Fruit fly (Drosophila melanogaster) whole organism, embryonic: ENCODE measurements around the gene CG42585.

Experiments
- B-H2 ChIP-seq: fragments of 200-800 bp; sonication (Bioruptor generic); optimal IDR thresholded peaks from 2 replicates; lab custom pipeline; 2018; ENCODE audit warnings: missing biosample characterization, mild to moderate bottlenecking, missing genetic modification characterization
- Bgb ChIP-seq: fragments of 200-800 bp; sonication (Bioruptor generic); IDR thresholded peaks from 2 replicates; pipeline ENCODE4 v1.3.6; 2022; ENCODE audit warnings: missing biosample characterization, missing genetic modification characterization; ENCODE audit not compliant: partially characterized antibody
- CG1024 ChIP-seq: fragments of 200-800 bp; sonication (Bioruptor generic); IDR thresholded peaks from 2 replicates; pipeline ENCODE4 v1.3.6; 2022; ENCODE audit warnings: missing biosample characterization, missing genetic modification characterization
- CG11085 ChIP-seq: fragments of 200-800 bp; sonication (Bioruptor generic); IDR thresholded peaks from 2 replicates; pipeline ENCODE4 v1.3.6; 2022; ENCODE audit warnings: missing biosample characterization, missing genetic modification characterization
- CG12104 ChIP-seq: fragments of 200-800 bp; sonication (Bioruptor generic); optimal IDR thresholded peaks from 3 replicates; lab custom pipeline; 2016; ENCODE audit warnings: missing biosample characterization, missing genetic modification characterization
- CG12391 ChIP-seq: fragments of 200-800 bp; sonication (Bioruptor generic); optimal IDR thresholded peaks from 3 replicates; lab custom pipeline; 2018; ENCODE audit warnings: missing biosample characterization, mild to moderate bottlenecking, missing genetic modification characterization, moderate library complexity
- CG12744 ChIP-seq: fragments of 200-800 bp; sonication (Bioruptor generic); optimal IDR thresholded peaks from 2 replicates; lab custom pipeline; 2016; ENCODE audit warnings: missing biosample characterization, missing genetic modification characterization
- CG13894 ChIP-seq: fragments of 200-800 bp; sonication (Bioruptor generic); optimal IDR thresholded peaks from 3 replicates; lab custom pipeline; 2018; ENCODE audit warnings: missing biosample characterization, mild to moderate bottlenecking, missing genetic modification characterization, moderate library complexity
- CG15479 ChIP-seq: fragments of 200-800 bp; sonication (Bioruptor generic); optimal IDR thresholded peaks from 3 replicates; lab custom pipeline; 2019; ENCODE audit warnings: missing biosample characterization, mild to moderate bottlenecking, missing genetic modification characterization, moderate library complexity
- CG17361 ChIP-seq: fragments of 200-800 bp; sonication (Bioruptor generic); IDR thresholded peaks from 3 replicates; pipeline ENCODE4 v1.3.6; 2022; ENCODE audit warnings: missing biosample characterization, missing genetic modification characterization
- CG17612 ChIP-seq: fragments of 200-800 bp; sonication (Bioruptor generic); IDR thresholded peaks from 2 replicates; pipeline ENCODE4 v1.3.6; 2022; ENCODE audit warnings: missing biosample characterization, missing genetic modification characterization
- CG2129 ChIP-seq: fragments of 200-800 bp; sonication (Bioruptor generic); IDR thresholded peaks from 2 replicates; pipeline ENCODE4 v1.3.6; 2022; ENCODE audit warnings: missing biosample characterization, missing genetic modification characterization; ENCODE audit not compliant: partially characterized antibody
- CG2889 ChIP-seq: fragments of 200-800 bp; sonication (Bioruptor generic); IDR thresholded peaks from 3 replicates; pipeline ENCODE4 v1.3.6; 2022; ENCODE audit warnings: missing biosample characterization, missing genetic modification characterization
- CG4617 ChIP-seq: fragments of 200-800 bp; sonication (Bioruptor generic); optimal IDR thresholded peaks from 3 replicates; lab custom pipeline; 2016; ENCODE audit warnings: missing biosample characterization, missing genetic modification characterization, borderline replicate concordance
- CG4854 ChIP-seq: fragments of 200-800 bp; sonication (Bioruptor generic); optimal IDR thresholded peaks from 2 replicates; lab custom pipeline; 2016; ENCODE audit warnings: missing biosample characterization, missing genetic modification characterization, inconsistent platforms
- CG5245 ChIP-seq: fragments of 200-800 bp; sonication (Bioruptor generic); optimal IDR thresholded peaks from 3 replicates; lab custom pipeline; 2016; ENCODE audit warnings: missing biosample characterization, missing genetic modification characterization
- CG6683 ChIP-seq: fragments of 200-800 bp; sonication (Bioruptor generic); optimal IDR thresholded peaks from 2 replicates; lab custom pipeline; 2017; ENCODE audit warnings: missing biosample characterization, mild to moderate bottlenecking, missing genetic modification characterization, missing genetic modification reagents
- CG6765 ChIP-seq: fragments of 200-800 bp; sonication (Bioruptor generic); optimal IDR thresholded peaks from 3 replicates; lab custom pipeline; 2017; ENCODE audit warnings: missing biosample characterization, mild to moderate bottlenecking, missing genetic modification characterization
- CG7372 ChIP-seq: fragments of 200-800 bp; sonication (Bioruptor generic); IDR thresholded peaks from 2 replicates; pipeline ENCODE4 v1.3.6; 2022; ENCODE audit warnings: missing biosample characterization, missing genetic modification characterization
- CG7839 ChIP-seq: fragments of 200-800 bp; sonication (Bioruptor generic); optimal IDR thresholded peaks from 3 replicates; lab custom pipeline; 2018; ENCODE audit warnings: missing biosample characterization, mild to moderate bottlenecking, missing genetic modification characterization, moderate library complexity
- CG8924 ChIP-seq: fragments of 200-800 bp; optimal IDR thresholded peaks from 3 replicates; lab custom pipeline; 2019; ENCODE audit warnings: missing biosample characterization, mild to moderate bottlenecking, missing genetic modification characterization, moderate library complexity
- Chrac-16 ChIP-seq: fragments of 200-800 bp; sonication (Bioruptor generic); optimal IDR thresholded peaks from 3 replicates; lab custom pipeline; 2016; ENCODE audit warnings: missing biosample characterization, missing genetic modification characterization
- CkIIα-i1 ChIP-seq: fragments of 200-800 bp; sonication (Bioruptor generic); IDR thresholded peaks from 2 replicates; pipeline ENCODE4 v1.3.6; 2022; ENCODE audit warnings: missing biosample characterization, missing genetic modification characterization
- D19A ChIP-seq: fragments of 200-800 bp; optimal IDR thresholded peaks from 3 replicates; lab custom pipeline; 2019; ENCODE audit warnings: missing biosample characterization, mild to moderate bottlenecking, missing genetic modification characterization, moderate library complexity
- Doc2 ChIP-seq: fragments of 200-800 bp; sonication (Bioruptor generic); IDR thresholded peaks from 2 replicates; pipeline ENCODE4 v1.3.6; 2022; ENCODE audit warnings: missing biosample characterization, missing genetic modification characterization
- E2f1 ChIP-seq: fragments of 200-800 bp; sonication (Bioruptor generic); IDR thresholded peaks from 2 replicates; pipeline ENCODE4 v1.3.6; 2022; ENCODE audit warnings: missing biosample characterization, missing genetic modification characterization
- H15 ChIP-seq: fragments of 200-800 bp; sonication (Bioruptor generic); IDR thresholded peaks from 3 replicates; pipeline ENCODE4 v1.3.6; 2022; ENCODE audit warnings: missing biosample characterization, missing genetic modification characterization
- HmgD ChIP-seq: fragments of 200-800 bp; sonication (Bioruptor generic); optimal IDR thresholded peaks from 3 replicates; lab custom pipeline; 2016; ENCODE audit warnings: missing biosample characterization, missing genetic modification characterization
- MTF-1 ChIP-seq: fragments of 200-800 bp; sonication (Bioruptor generic); optimal IDR thresholded peaks from 2 replicates; lab custom pipeline; 2018; ENCODE audit warnings: missing biosample characterization, mild to moderate bottlenecking, missing genetic modification characterization, borderline replicate concordance
- Mes4 ChIP-seq: fragments of 200-800 bp; sonication (Bioruptor generic); optimal IDR thresholded peaks from 2 replicates; lab custom pipeline; 2016; ENCODE audit warnings: missing biosample characterization, missing genetic modification characterization
- Side ChIP-seq: fragments of 200-800 bp; sonication (Bioruptor generic); optimal IDR thresholded peaks from 2 replicates; lab custom pipeline; 2016; ENCODE audit warnings: missing biosample characterization, missing genetic modification characterization
- Taf1 ChIP-seq: fragments of 200-800 bp; sonication (Bioruptor generic); IDR thresholded peaks from 2 replicates; pipeline ENCODE4 v1.3.6; 2022; ENCODE audit warnings: missing biosample characterization, missing genetic modification characterization
- Tbp ChIP-seq: fragments of >200 bp; optimal IDR thresholded peaks from 2 replicates; lab custom pipeline; 2018; ENCODE audit warnings: missing biosample characterization, missing genetic modification characterization
- Xrp1 ChIP-seq: fragments of 200-800 bp; sonication (Bioruptor generic); IDR thresholded peaks from 2 replicates; pipeline ENCODE4 v1.3.6; 2022; ENCODE audit warnings: missing biosample characterization, missing genetic modification characterization
- abd-A ChIP-seq: fragments of 200-800 bp; sonication (Bioruptor generic); optimal IDR thresholded peaks from 3 replicates; lab custom pipeline; 2019; ENCODE audit warnings: missing biosample characterization, mild to moderate bottlenecking, missing genetic modification characterization, moderate library complexity
- bowl ChIP-seq: fragments of 200-800 bp; sonication (Bioruptor generic); IDR thresholded peaks from 2 replicates; pipeline ENCODE4 v1.3.6; 2022; ENCODE audit warnings: missing biosample characterization, missing genetic modification characterization
- chm ChIP-seq: fragments of 200-800 bp; sonication (Bioruptor generic); IDR thresholded peaks from 2 replicates; pipeline ENCODE4 v1.3.6; 2022; ENCODE audit warnings: missing biosample characterization, missing genetic modification characterization
- dpn ChIP-seq, 2 experiments: fragments of 200-800 bp; sonication (Bioruptor generic); optimal IDR thresholded peaks; 3 replicates each; lab custom pipeline; 2016; ENCODE audit warnings: missing biosample characterization in 2 of 2, missing genetic modification characterization in 2 of 2
- ftz-f1 ChIP-seq: fragments of 200-800 bp; sonication (Bioruptor generic); optimal IDR thresholded peaks from 2 replicates; lab custom pipeline; 2016; ENCODE audit warnings: missing biosample characterization, missing genetic modification characterization
- hth ChIP-seq: fragments of >200 bp; optimal IDR thresholded peaks from 2 replicates; lab custom pipeline; 2017; ENCODE audit warnings: inconsistent platforms
- jumu ChIP-seq: fragments of 200-800 bp; sonication (Bioruptor generic); optimal IDR thresholded peaks from 3 replicates; lab custom pipeline; 2016; ENCODE audit warnings: missing biosample characterization, missing genetic modification characterization
- knrl ChIP-seq: fragments of 200-800 bp; sonication (Bioruptor generic); IDR thresholded peaks from 3 replicates; pipeline ENCODE4 v1.3.6; 2022; ENCODE audit warnings: missing biosample characterization, missing genetic modification characterization; ENCODE audit not compliant: partially characterized antibody
- lilli ChIP-seq: fragments of 200-800 bp; sonication (Bioruptor generic); optimal IDR thresholded peaks from 3 replicates; lab custom pipeline; 2016; ENCODE audit warnings: missing biosample characterization, missing genetic modification characterization
- nom ChIP-seq: fragments of 200-800 bp; sonication (Bioruptor generic); optimal IDR thresholded peaks from 2 replicates; lab custom pipeline; 2017; ENCODE audit warnings: missing biosample characterization, missing genetic modification characterization, mild to moderate bottlenecking, moderate library complexity, missing genetic modification reagents
- schlank ChIP-seq: fragments of 200-800 bp; sonication (Bioruptor generic); optimal IDR thresholded peaks from 2 replicates; lab custom pipeline; 2018; ENCODE audit warnings: missing biosample characterization, mild to moderate bottlenecking, missing genetic modification characterization
- seq ChIP-seq: fragments of 200-800 bp; sonication (Bioruptor generic); IDR thresholded peaks from 2 replicates; pipeline ENCODE4 v1.3.6; 2022; ENCODE audit warnings: missing biosample characterization, missing genetic modification characterization
- so ChIP-seq: fragments of 200-800 bp; sonication (Bioruptor generic); IDR thresholded peaks from 3 replicates; pipeline ENCODE4 v1.3.6; 2022; ENCODE audit warnings: missing biosample characterization, missing genetic modification characterization
- tgo ChIP-seq: fragments of 200-800 bp; sonication (Bioruptor generic); IDR thresholded peaks from 3 replicates; pipeline ENCODE4 v1.3.6; 2022; ENCODE audit warnings: missing biosample characterization, missing genetic modification characterization
- tll ChIP-seq, 2 experiments: fragments of 200-800 bp in 1 of 2; fragments of >200 bp in 1 of 2; sonication (Bioruptor generic) in 1 of 2; optimal IDR thresholded peaks; 2 replicates each; lab custom pipeline; 2017 to 2019; ENCODE audit warnings: missing biosample characterization in 2 of 2, missing genetic modification characterization in 2 of 2, mild to moderate bottlenecking in 1 of 2, moderate library complexity in 1 of 2
- yki ChIP-seq: fragments of >200 bp; optimal IDR thresholded peaks from 3 replicates; lab custom pipeline; 2018
- zfh1 ChIP-seq: fragments of 200-800 bp; sonication (Bioruptor generic); IDR thresholded peaks from 3 replicates; pipeline ENCODE4 v1.3.6; 2022; ENCODE audit warnings: missing biosample characterization, missing genetic modification characterization

CG42585 gene

dm6 chr2L:14706194-14706593, 33.5 kb upstream of the CG42585 start (continued):
- peak; percentile 32 for TF ChIP-seq Mes4 (GFP tag; lab: Kevin White, UChicago)
- peak; percentile 77 for TF ChIP-seq ftz-f1 (GFP tag; lab: Kevin White, UChicago)
- TF ChIP-seq Chrac-16 (GFP tag; lab: Kevin White, UChicago) = peak; percentile 72
- no peak for TF ChIP-seq yki
- peak; percentile 40; the same call in 1 of the 2 replicates for TF ChIP-seq CG7372 (GFP tag; lab: Robert Waterston, UW)
- peak; percentile 85 for TF ChIP-seq CG12744 (GFP tag; lab: Kevin White, UChicago)
- TF ChIP-seq Doc2 = no peak
- no peak for TF ChIP-seq CG6765 (GFP tag; lab: Kevin White, UChicago)
- TF ChIP-seq H15 = peak; percentile 30; the same call in 2 of the 3 replicates
- peak; percentile 68 for TF ChIP-seq E2f1 (GFP tag; lab: Robert Waterston, UW)
- peak; percentile 56; the same call in 1 of the 2 replicates for TF ChIP-seq Xrp1 (GFP tag; lab: Robert Waterston, UW)
- peak; percentile 71 for TF ChIP-seq jumu (GFP tag; lab: Kevin White, UChicago)
- peak; percentile 38 for TF ChIP-seq CG4617 (GFP tag; lab: Kevin White, UChicago)
- TF ChIP-seq Taf1 (GFP tag; lab: Robert Waterston, UW) = 0 out of 2 replicates have a peak, but pooled peaks have one; percentile 45
- no peak for TF ChIP-seq CG2889 (GFP tag; lab: Robert Waterston, UW)
- no peak for TF ChIP-seq chm (GFP tag; lab: Robert Waterston, UW)
- peak; percentile 74 to 87 for TF ChIP-seq dpn (GFP tag; optimal IDR thresholded peaks at IDR 0.05; lab: Kevin White, UChicago)
- peak in 1 of 2 experiments; percentile 37 for TF ChIP-seq tll (GFP tag; optimal IDR thresholded peaks at IDR 0.05; lab: Kevin White, UChicago)
- TF ChIP-seq CG13894 (tag; lab: Kevin White, UChicago) = no peak
- peak; percentile 76 for TF ChIP-seq lilli (GFP tag; lab: Kevin White, UChicago)
- TF ChIP-seq CG7839 = peak; percentile 79
- peak; percentile 87 for TF ChIP-seq MTF-1 (GFP tag; lab: Kevin White, UChicago)
- no peak for TF ChIP-seq CG15479 (GFP tag; lab: Kevin White, UChicago)
- TF ChIP-seq CG6683 (GFP tag; lab: Kevin White, UChicago) = no peak
- peak; percentile 34; the same call in 1 of the 2 replicates for TF ChIP-seq CG17612 (GFP tag; lab: Robert Waterston, UW)
- TF ChIP-seq CkIIα-i1 (GFP tag; lab: Robert Waterston, UW) = no peak
- no peak for TF ChIP-seq bowl
- no peak for TF ChIP-seq Tbp (GFP tag; lab: Kevin White, UChicago)
- TF ChIP-seq hth (lab: Kevin White, UChicago) = no peak
- peak; percentile 35; the same call in 1 of the 3 replicates for TF ChIP-seq so
- TF ChIP-seq zfh1 (GFP tag; lab: Robert Waterston, UW) = peak; percentile 86
- peak; percentile 76 for TF ChIP-seq Side (GFP tag; lab: Kevin White, UChicago)
- no peak for TF ChIP-seq CG8924 (tag; lab: Kevin White, UChicago)
- TF ChIP-seq CG11085 (GFP tag; lab: Robert Waterston, UW) = peak; percentile 78
- no peak for TF ChIP-seq CG2129
- TF ChIP-seq abd-A (tag; lab: Kevin White, UChicago) = no peak
- TF ChIP-seq D19A (tag; lab: Kevin White, UChicago) = peak; percentile 44
- peak; percentile 67; the same call in 2 of the 3 replicates for TF ChIP-seq CG17361 (GFP tag; lab: Robert Waterston, UW)
- peak; percentile 65 for TF ChIP-seq B-H2 (GFP tag; lab: Kevin White, UChicago)
- no peak for TF ChIP-seq CG12104 (GFP tag; lab: Kevin White, UChicago)
- TF ChIP-seq CG5245 (GFP tag; lab: Kevin White, UChicago) = peak; percentile 94
- TF ChIP-seq Bgb (GFP tag; lab: Robert Waterston, UW) = peak; percentile 52; the same call in 1 of the 2 replicates
- peak; percentile 68 for TF ChIP-seq tgo (GFP tag; lab: Robert Waterston, UW)
- peak; percentile 64 for TF ChIP-seq CG1024 (GFP tag; lab: Robert Waterston, UW)
- TF ChIP-seq seq (GFP tag; lab: Robert Waterston, UW) = no peak
- TF ChIP-seq CG4854 = peak; percentile 78
- peak; percentile 37; the same call in 1 of the 3 replicates for TF ChIP-seq knrl (GFP tag; lab: Robert Waterston, UW)
- no peak for TF ChIP-seq schlank
- peak; percentile 36 for TF ChIP-seq CG12391 (tag; lab: Kevin White, UChicago)
- TF ChIP-seq HmgD (GFP tag; lab: Kevin White, UChicago) = peak; percentile 59
- TF ChIP-seq nom (GFP tag; lab: Kevin White, UChicago) = no peak
